Fruit fly (Drosophila melanogaster) whole organism, pupa: ENCODE results near the gene CG14374.

Experiments used
- CG12605 ChIP-seq: fragments of 200-800 bp; sonication (Bioruptor generic); IDR thresholded peaks from 2 replicates; pipeline ENCODE4 v1.3.6; 2022; ENCODE audit warnings: missing biosample characterization, missing genetic modification characterization
- CG32121 ChIP-seq: fragments of 200-800 bp; sonication (Bioruptor generic); IDR thresholded peaks from 2 replicates; pipeline ENCODE4 v1.3.6; 2022; ENCODE audit warnings: missing biosample characterization, missing genetic modification characterization
- CG8301 ChIP-seq: fragments of 200-800 bp; sonication (Bioruptor generic); optimal IDR thresholded peaks from 2 replicates; lab custom pipeline; 2018; ENCODE audit warnings: missing biosample characterization, mild to moderate bottlenecking, missing genetic modification characterization
- CG9948 ChIP-seq: fragments of 200-800 bp; sonication (Bioruptor generic); optimal IDR thresholded peaks from 2 replicates; lab custom pipeline; 2018; ENCODE audit warnings: missing biosample characterization, mild to moderate bottlenecking, missing genetic modification characterization, moderate library complexity
- EcR ChIP-seq: fragments of 200-800 bp; sonication (Bioruptor generic); optimal IDR thresholded peaks from 3 replicates; lab custom pipeline; 2019; ENCODE audit warnings: missing biosample characterization, missing genetic modification characterization, mild to moderate bottlenecking, moderate library complexity, missing genetic modification reagents
- Ets98B ChIP-seq: fragments of 200-800 bp; sonication (Bioruptor generic); IDR thresholded peaks from 2 replicates; pipeline ENCODE4 v1.3.6; 2022; ENCODE audit warnings: missing biosample characterization, missing genetic modification characterization
- Pif1B ChIP-seq: fragments of 200-800 bp; sonication (Bioruptor generic); optimal IDR thresholded peaks from 3 replicates; lab custom pipeline; 2016; ENCODE audit warnings: missing biosample characterization, missing genetic modification characterization
- fd96Ca ChIP-seq: fragments of 200-800 bp; sonication (Bioruptor generic); IDR thresholded peaks from 3 replicates; pipeline ENCODE4 v1.3.6; 2022; ENCODE audit warnings: missing biosample characterization, missing genetic modification characterization

DNA sequence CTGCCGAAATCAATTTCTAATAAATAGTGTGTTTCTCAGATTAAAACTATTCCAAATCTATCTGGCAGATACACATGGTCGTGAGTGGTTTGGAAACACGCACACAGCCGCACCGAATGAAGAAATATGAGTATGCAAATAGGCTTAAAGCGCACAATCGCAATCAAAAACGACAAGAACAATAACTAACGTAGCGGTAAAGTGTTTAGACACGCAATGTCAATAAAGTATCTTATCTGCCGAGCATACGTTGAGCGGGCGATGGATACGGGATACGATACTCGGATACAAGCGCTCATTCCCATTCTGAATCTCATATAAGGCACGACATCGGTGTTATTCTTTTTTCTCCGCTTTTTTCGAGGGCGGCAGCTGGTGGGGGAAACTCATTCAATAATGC lies 49.1 kb upstream of the CG14374 start:
- TF ChIP-seq Ets98B, result no peak
- no peak for TF ChIP-seq CG32121
- no peak for TF ChIP-seq CG9948
- TF ChIP-seq CG12605 (GFP tag; lab: Robert Waterston, UW), result no peak
- TF ChIP-seq EcR (GFP tag; lab: Kevin White, UChicago), result no peak
- TF ChIP-seq fd96Ca (GFP tag; lab: Robert Waterston, UW), result no peak
- TF ChIP-seq CG8301 (tag; lab: Kevin White, UChicago), result no peak
- TF ChIP-seq Pif1B (GFP tag; lab: Kevin White, UChicago), result no peak
